Fruit fly (Drosophila melanogaster): Measurements from ENCODE around the gene CG7208.

The CG7208 gene

DNA sequence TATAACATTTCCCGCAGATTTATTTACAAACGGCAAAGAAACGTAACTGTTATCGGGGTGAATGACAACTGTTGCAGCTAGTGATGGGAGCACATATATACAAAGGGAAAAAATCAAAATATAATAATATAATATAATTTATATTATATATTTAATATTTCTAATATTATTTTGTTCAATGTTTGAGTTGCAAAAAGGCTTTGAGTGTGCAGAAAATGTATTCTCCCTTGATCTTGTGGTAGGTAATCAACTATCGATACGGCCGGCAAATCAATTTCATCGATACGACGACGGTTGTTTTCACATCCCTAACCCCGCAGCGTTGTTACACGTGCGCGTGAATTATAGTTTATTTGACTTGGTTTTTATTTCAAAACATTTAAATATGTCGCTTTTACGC lies 37.9 kb upstream of the CG7208 start, which contains the start of the genes mTerf5 and Non3 (continued):
- TF ChIP-seq cwo (GFP tag; optimal IDR thresholded peaks at IDR 0.05) (peak; percentile 70), twi (tag; optimal IDR thresholded peaks at IDR 0.05) (peak; percentile 40), CG10267 (tag; optimal IDR thresholded peaks at IDR 0.05) (peak; percentile 76), CG7987 (GFP tag; optimal IDR thresholded peaks at IDR 0.05) (peak; percentile 9), CG18011 (GFP tag; optimal IDR thresholded peaks at IDR 0.05) (peak; percentile 6), zen2 (GFP tag; IDR thresholded peaks at IDR 0.05; ENCODE audit: partially characterized antibody) (peak; percentile 83; the same call in 2 of the 3 replicates), rib (GFP tag; IDR thresholded peaks at IDR 0.05) (no peak), CG10431 (GFP tag; optimal IDR thresholded peaks at IDR 0.05) (no peak), NC2β (GFP tag; optimal IDR thresholded peaks at IDR 0.05) (no peak), CG7745 (tag; optimal IDR thresholded peaks at IDR 0.05) (no peak), dmrt11E (tag; optimal IDR thresholded peaks at IDR 0.05) (peak; percentile 65), Bgb (GFP tag; IDR thresholded peaks at IDR 0.05; ENCODE audit: partially characterized antibody) (peak; percentile 85), CG14014 (GFP tag; IDR thresholded peaks at IDR 0.05) (no peak), kni (GFP tag; optimal IDR thresholded peaks at IDR 0.05) (no peak), hbn (GFP tag; IDR thresholded peaks at IDR 0.05; ENCODE audit: partially characterized antibody) (peak; percentile 83), hb (GFP tag; IDR thresholded peaks at IDR 0.05; ENCODE audit: partially characterized antibody) (peak; percentile 83), shn (GFP tag; optimal IDR thresholded peaks at IDR 0.05) (peak; percentile 18), Fer2 (tag; optimal IDR thresholded peaks at IDR 0.05) (peak; percentile 15), crp (GFP tag; optimal IDR thresholded peaks at IDR 0.05) (peak in 1 of 2 experiments; percentile 24), CoRest (tag; optimal IDR thresholded peaks at IDR 0.05) (peak; percentile 69), jing (GFP tag; optimal IDR thresholded peaks at IDR 0.05) (no peak), run (tag; optimal IDR thresholded peaks at IDR 0.05) (no peak), vfl (GFP tag; optimal IDR thresholded peaks at IDR 0.05) (peak; percentile 8), pho (GFP tag; optimal IDR thresholded peaks at IDR 0.05) (peak; percentile 32), Dref (GFP tag; IDR thresholded peaks at IDR 0.05) (peak; percentile 77), C15 (GFP tag; IDR thresholded peaks at IDR 0.05) (no peak), unpg (GFP tag; optimal IDR thresholded peaks at IDR 0.05) (peak; percentile 69), CG8281 (tag; optimal IDR thresholded peaks at IDR 0.05) (no peak), lbe (GFP tag; optimal IDR thresholded peaks at IDR 0.05) (peak; percentile 51), MESR4 (GFP tag; optimal IDR thresholded peaks at IDR 0.05) (peak; percentile 36), CG34422 (GFP tag; IDR thresholded peaks at IDR 0.05) (peak; percentile 77), CG8388 (GFP tag; optimal IDR thresholded peaks at IDR 0.05) (peak; percentile 61), yki (optimal IDR thresholded peaks at IDR 0.05) (no peak), Bteb2 (GFP tag; optimal IDR thresholded peaks at IDR 0.05) (no peak), CG17361 (GFP tag; IDR thresholded peaks at IDR 0.05) (peak; percentile 58; the same call in 2 of the 3 replicates), caup (GFP tag; optimal IDR thresholded peaks at IDR 0.05; ENCODE audit: severe bottlenecking) (peak; percentile 58), peb (GFP tag; IDR thresholded peaks at IDR 0.05) (peak; percentile 17; the same call in 1 of the 2 replicates), az2 (GFP tag; optimal IDR thresholded peaks at IDR 0.05) (peak; percentile 49), Nf-YB (GFP tag; optimal IDR thresholded peaks at IDR 0.05) (peak; percentile 29), tup (GFP tag; optimal IDR thresholded peaks at IDR 0.05) (no peak), CG13894 (tag; optimal IDR thresholded peaks at IDR 0.05) (peak; percentile 47), Dek (tag; optimal IDR thresholded peaks at IDR 0.05) (peak; percentile 36), Drgx (GFP tag; IDR thresholded peaks at IDR 0.05) (0 out of 2 replicates have a peak, but pooled peaks have one; percentile 24), CG12236 (GFP tag; optimal IDR thresholded peaks at IDR 0.05) (no peak), CG4854 (GFP tag; optimal IDR thresholded peaks at IDR 0.05) (no peak), CG5953 (GFP tag; IDR thresholded peaks at IDR 0.05) (no peak), NfI (GFP tag; optimal IDR thresholded peaks at IDR 0.05) (peak; percentile 69), knrl (GFP tag; IDR thresholded peaks at IDR 0.05; ENCODE audit: partially characterized antibody) (peak; percentile 92), GATAe (GFP tag; conservative IDR thresholded peaks at IDR 0.05) (no peak), CG12104 (GFP tag; optimal IDR thresholded peaks at IDR 0.05) (no peak)
